Fruit fly (Drosophila melanogaster) whole organism, embryonic: ENCODE results near the gene CG42486.

Source experiments
- Aef1 ChIP-seq: fragments of 200-800 bp; sonication (Bioruptor generic); IDR thresholded peaks from 3 replicates; pipeline ENCODE4 v1.3.6; 2022; ENCODE audit warnings: missing biosample characterization, missing genetic modification characterization
- Blimp-1 ChIP-seq: fragments of 200-800 bp; sonication (Bioruptor generic); optimal IDR thresholded peaks from 3 replicates; lab custom pipeline; 2018; ENCODE audit warnings: missing biosample characterization, missing genetic modification characterization, mild to moderate bottlenecking, moderate library complexity, missing genetic modification reagents
- CG11398 ChIP-seq: fragments of 200-800 bp; sonication (Bioruptor generic); optimal IDR thresholded peaks from 2 replicates; lab custom pipeline; 2016; ENCODE audit warnings: missing biosample characterization, missing genetic modification characterization
- CG11696 ChIP-seq: fragments of 200-800 bp; sonication (Bioruptor generic); IDR thresholded peaks from 2 replicates; pipeline ENCODE4 v1.3.6; 2022; ENCODE audit warnings: missing biosample characterization, missing genetic modification characterization
- CG12155 ChIP-seq: fragments of 200-800 bp; sonication (Bioruptor generic); optimal IDR thresholded peaks from 3 replicates; lab custom pipeline; 2016; ENCODE audit warnings: missing biosample characterization, missing genetic modification characterization
- CG15479 ChIP-seq: fragments of 200-800 bp; sonication (Bioruptor generic); optimal IDR thresholded peaks from 3 replicates; lab custom pipeline; 2019; ENCODE audit warnings: missing biosample characterization, mild to moderate bottlenecking, missing genetic modification characterization, moderate library complexity
- CG1647 ChIP-seq: fragments of 200-800 bp; sonication (Bioruptor generic); optimal IDR thresholded peaks from 3 replicates; lab custom pipeline; 2016; ENCODE audit warnings: missing biosample characterization, missing genetic modification characterization
- CG17612 ChIP-seq: fragments of 200-800 bp; sonication (Bioruptor generic); IDR thresholded peaks from 2 replicates; pipeline ENCODE4 v1.3.6; 2022; ENCODE audit warnings: missing biosample characterization, missing genetic modification characterization
- CG3281 ChIP-seq: fragments of 200-800 bp; sonication (Bioruptor generic); optimal IDR thresholded peaks from 3 replicates; lab custom pipeline; 2017; ENCODE audit warnings: missing biosample characterization, mild to moderate bottlenecking, missing genetic modification characterization
- CG34376 ChIP-seq: fragments of 200-800 bp; sonication (Bioruptor generic); optimal IDR thresholded peaks from 2 replicates; lab custom pipeline; 2018; ENCODE audit warnings: missing biosample characterization, mild to moderate bottlenecking, missing genetic modification characterization
- CG6654 ChIP-seq: fragments of 200-800 bp; sonication (Bioruptor generic); optimal IDR thresholded peaks from 2 replicates; lab custom pipeline; 2017; ENCODE audit warnings: missing biosample characterization, mild to moderate bottlenecking, missing genetic modification characterization
- CG6689 ChIP-seq: fragments of 200-800 bp; sonication (Bioruptor generic); IDR thresholded peaks from 2 replicates; pipeline ENCODE4 v1.3.6; 2022; ENCODE audit warnings: missing biosample characterization, missing genetic modification characterization
- CG7556 ChIP-seq: fragments of 200-800 bp; sonication (Bioruptor generic); optimal IDR thresholded peaks from 2 replicates; lab custom pipeline; 2017; ENCODE audit warnings: missing biosample characterization, mild to moderate bottlenecking, missing genetic modification characterization
- CG7963 ChIP-seq: fragments of 200-800 bp; sonication (Bioruptor generic); IDR thresholded peaks from 3 replicates; pipeline ENCODE4 v1.3.6; 2022; ENCODE audit warnings: missing biosample characterization, missing genetic modification characterization; ENCODE audit not compliant: partially characterized antibody
- CG9215 ChIP-seq: fragments of 200-800 bp; sonication (Bioruptor generic); IDR thresholded peaks from 2 replicates; pipeline ENCODE4 v1.3.6; 2022; ENCODE audit warnings: missing biosample characterization, missing genetic modification characterization
- CrebB ChIP-seq: fragments of 200-800 bp; sonication (Bioruptor generic); optimal IDR thresholded peaks from 3 replicates; lab custom pipeline; 2018; ENCODE audit warnings: missing biosample characterization, mild to moderate bottlenecking, missing genetic modification characterization
- Deaf1 ChIP-seq: fragments of 200-800 bp; optimal IDR thresholded peaks from 3 replicates; lab custom pipeline; 2019; ENCODE audit warnings: missing biosample characterization, mild to moderate bottlenecking, missing genetic modification characterization, moderate library complexity
- H15 ChIP-seq: fragments of 200-800 bp; sonication (Bioruptor generic); IDR thresholded peaks from 3 replicates; pipeline ENCODE4 v1.3.6; 2022; ENCODE audit warnings: missing biosample characterization, missing genetic modification characterization
- H2.0 ChIP-seq: fragments of 200-800 bp; sonication (Bioruptor generic); IDR thresholded peaks from 2 replicates; pipeline ENCODE4 v1.3.6; 2022; ENCODE audit warnings: missing biosample characterization, missing genetic modification characterization
- HLH54F ChIP-seq: fragments of 200-800 bp; sonication (Bioruptor generic); optimal IDR thresholded peaks from 3 replicates; lab custom pipeline; 2016; ENCODE audit warnings: missing biosample characterization, missing genetic modification characterization
- Hmx ChIP-seq: fragments of 200-800 bp; sonication (Bioruptor generic); optimal IDR thresholded peaks from 2 replicates; lab custom pipeline; 2016; ENCODE audit warnings: missing biosample characterization, missing genetic modification characterization
- Hr51 ChIP-seq, 2 experiments: fragments of 200-800 bp; sonication (Bioruptor generic); optimal IDR thresholded peaks; 2 replicates in 1 of 2; 3 replicates in 1 of 2; lab custom pipeline; 2016 to 2018; ENCODE audit warnings: missing biosample characterization in 2 of 2, missing genetic modification characterization in 2 of 2, mild to moderate bottlenecking in 1 of 2, moderate library complexity in 1 of 2
- MBD-R2 ChIP-seq: fragments of 200-800 bp; sonication (Bioruptor generic); IDR thresholded peaks from 2 replicates; pipeline ENCODE4 v1.3.6; 2022; ENCODE audit warnings: missing biosample characterization, missing genetic modification characterization
- Med ChIP-seq: fragments of 200-800 bp; sonication (Bioruptor generic); peaks from one replicate; lab custom pipeline; 2016; ENCODE audit warnings: missing biosample characterization, missing genetic modification characterization, mild to moderate bottlenecking, inconsistent platforms, moderate library complexity
- Myb ChIP-seq: fragments of 200-800 bp; sonication (Bioruptor generic); optimal IDR thresholded peaks from 2 replicates; lab custom pipeline; 2016; ENCODE audit warnings: missing biosample characterization, missing genetic modification characterization
- NK7.1 ChIP-seq: fragments of 200-800 bp; sonication (Bioruptor generic); optimal IDR thresholded peaks from 3 replicates; lab custom pipeline; 2016; ENCODE audit warnings: missing biosample characterization, missing genetic modification characterization
- Stat92E ChIP-seq, 3 experiments: fragments of >200 bp in 2 of 3; fragments of 200-800 bp in 1 of 3; sonication (Bioruptor generic) in 1 of 3; optimal IDR thresholded peaks; 2 replicates each; lab custom pipeline; 2017 to 2019; ENCODE audit warnings: missing biosample characterization in 3 of 3, missing genetic modification characterization in 3 of 3, mild to moderate bottlenecking in 1 of 3, moderate library complexity in 1 of 3
- bigmax ChIP-seq: fragments of 200-800 bp; sonication (Bioruptor generic); optimal IDR thresholded peaks from 2 replicates; lab custom pipeline; 2018; ENCODE audit warnings: missing biosample characterization, mild to moderate bottlenecking, missing genetic modification characterization
- cg ChIP-seq: fragments of 200-800 bp; sonication (Bioruptor generic); optimal IDR thresholded peaks from 3 replicates; lab custom pipeline; 2019; ENCODE audit warnings: missing biosample characterization, mild to moderate bottlenecking, missing genetic modification characterization, moderate library complexity
- crol ChIP-seq: fragments of 200-800 bp; sonication (Bioruptor generic); IDR thresholded peaks from 2 replicates; pipeline ENCODE4 v1.3.6; 2022; ENCODE audit warnings: missing biosample characterization, missing genetic modification characterization
- disco-r ChIP-seq: fragments of 200-800 bp; sonication (Bioruptor generic); optimal IDR thresholded peaks from 2 replicates; lab custom pipeline; 2016; ENCODE audit warnings: missing biosample characterization, missing genetic modification characterization
- ems ChIP-seq: fragments of 200-800 bp; sonication (Bioruptor generic); optimal IDR thresholded peaks from 3 replicates; lab custom pipeline; 2016; ENCODE audit warnings: missing biosample characterization, missing genetic modification characterization
- esg ChIP-seq: fragments of 200-800 bp; sonication (Bioruptor generic); conservative IDR thresholded peaks from 2 replicates; pipeline ENCODE4 v1.3.6; 2022; ENCODE audit warnings: missing biosample characterization, missing genetic modification characterization
- gce ChIP-seq: fragments of 200-800 bp; sonication (Bioruptor generic); IDR thresholded peaks from 3 replicates; pipeline ENCODE4 v1.3.6; 2022; ENCODE audit warnings: missing biosample characterization, missing genetic modification characterization
- ham ChIP-seq: fragments of 200-800 bp; sonication (Bioruptor generic); IDR thresholded peaks from 2 replicates; pipeline ENCODE4 v1.3.6; 2022; ENCODE audit warnings: missing biosample characterization, missing genetic modification characterization
- hth ChIP-seq: fragments of >200 bp; optimal IDR thresholded peaks from 2 replicates; lab custom pipeline; 2017; ENCODE audit warnings: inconsistent platforms
- inv ChIP-seq: fragments of 200-800 bp; sonication (Bioruptor generic); IDR thresholded peaks from 2 replicates; pipeline ENCODE4 v1.3.6; 2022; ENCODE audit warnings: missing biosample characterization, missing genetic modification characterization; ENCODE audit not compliant: partially characterized antibody
- lbe ChIP-seq: fragments of 200-800 bp; sonication (Bioruptor generic); optimal IDR thresholded peaks from 2 replicates; lab custom pipeline; 2016; ENCODE audit warnings: missing biosample characterization, mild to moderate bottlenecking, missing genetic modification characterization
- mam ChIP-seq: fragments of 200-800 bp; sonication (Bioruptor generic); optimal IDR thresholded peaks from 3 replicates; lab custom pipeline; 2016; ENCODE audit warnings: missing biosample characterization, missing genetic modification characterization
- nerfin-2 ChIP-seq: fragments of 200-800 bp; sonication (Bioruptor generic); IDR thresholded peaks from 2 replicates; pipeline ENCODE4 v1.3.6; 2022; ENCODE audit warnings: missing biosample characterization, missing genetic modification characterization; ENCODE audit not compliant: partially characterized antibody
- peb ChIP-seq: fragments of 200-800 bp; sonication (Bioruptor generic); IDR thresholded peaks from 2 replicates; pipeline ENCODE4 v1.3.6; 2022; ENCODE audit warnings: missing biosample characterization, missing genetic modification characterization
- pho ChIP-seq: fragments of 200-800 bp; sonication (Bioruptor generic); optimal IDR thresholded peaks from 2 replicates; lab custom pipeline; 2016; ENCODE audit warnings: missing biosample characterization, missing genetic modification characterization
- pnt ChIP-seq: fragments of 200-800 bp; sonication (Bioruptor generic); optimal IDR thresholded peaks from 3 replicates; lab custom pipeline; 2016; ENCODE audit warnings: missing biosample characterization, missing genetic modification characterization
- pros ChIP-seq: fragments of 200-800 bp; sonication (Bioruptor generic); optimal IDR thresholded peaks from 3 replicates; lab custom pipeline; 2019; ENCODE audit warnings: missing biosample characterization, mild to moderate bottlenecking, missing genetic modification characterization, moderate library complexity
- sc ChIP-seq, 3 experiments: fragments of >200 bp in 2 of 3; fragments of 200-800 bp in 1 of 3; sonication (Bioruptor generic) in 1 of 3; optimal IDR thresholded peaks; 2 replicates in 2 of 3; 3 replicates in 1 of 3; lab custom pipeline; 2017; ENCODE audit warnings: mild to moderate bottlenecking in 1 of 3, missing biosample characterization in 1 of 3, missing genetic modification characterization in 1 of 3, missing genetic modification reagents in 1 of 3
- sqz ChIP-seq: fragments of 200-800 bp; sonication (Bioruptor generic); optimal IDR thresholded peaks from 3 replicates; lab custom pipeline; 2018; ENCODE audit warnings: missing biosample characterization, mild to moderate bottlenecking, missing genetic modification characterization
- ssp ChIP-seq: fragments of 200-800 bp; sonication (Bioruptor generic); IDR thresholded peaks from 2 replicates; pipeline ENCODE4 v1.3.6; 2022; ENCODE audit warnings: missing biosample characterization, missing genetic modification characterization
- usp ChIP-seq: fragments of >200 bp; optimal IDR thresholded peaks from 2 replicates; lab custom pipeline; 2017; ENCODE audit warnings: missing biosample characterization, missing genetic modification characterization
- vvl ChIP-seq: fragments of 200-800 bp; sonication (Bioruptor generic); IDR thresholded peaks from 2 replicates; pipeline ENCODE4 v1.3.6; 2022; ENCODE audit warnings: missing biosample characterization, missing genetic modification characterization
- wdn ChIP-seq: fragments of 200-800 bp; sonication (Bioruptor generic); IDR thresholded peaks from 2 replicates; pipeline ENCODE4 v1.3.6; 2022; ENCODE audit warnings: missing biosample characterization, missing genetic modification characterization
- zfh2 ChIP-seq: fragments of 200-800 bp; sonication (Bioruptor generic); optimal IDR thresholded peaks from 2 replicates; lab custom pipeline; 2016; ENCODE audit warnings: missing biosample characterization, missing genetic modification characterization

CG42486 gene

DNA sequence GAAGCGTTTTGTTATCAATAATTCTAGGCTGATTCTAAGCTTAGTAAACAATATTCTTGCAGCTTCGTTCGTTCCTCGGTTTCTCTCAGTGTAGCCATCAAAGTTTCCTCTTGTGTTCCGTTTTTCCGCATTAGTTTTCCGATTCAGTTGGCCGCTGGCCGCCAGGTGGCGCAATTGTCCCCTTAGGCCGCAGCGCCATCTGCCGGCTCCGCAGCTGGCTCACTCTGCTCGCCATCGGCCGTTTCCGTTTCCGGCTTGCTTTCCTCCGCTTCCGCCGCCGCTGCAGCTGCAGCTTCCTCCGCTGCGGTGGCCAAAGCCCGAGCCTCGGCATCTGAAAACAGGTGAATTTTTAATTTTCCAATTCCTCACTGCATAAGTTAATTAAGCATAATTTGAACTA lies 26.6 kb upstream of the CG42486 start (continued):
- TF ChIP-seq MBD-R2 (GFP tag; lab: Robert Waterston, UW), result peak; percentile 57; the same call in 1 of the 2 replicates
- peak; percentile 87 for TF ChIP-seq H2.0 (GFP tag; lab: Robert Waterston, UW)
- peak; percentile 68 for TF ChIP-seq Myb (GFP tag; lab: Kevin White, UChicago)
- peak; percentile 90 for TF ChIP-seq crol (GFP tag; lab: Robert Waterston, UW)
- peak; percentile 100 for TF ChIP-seq Med (GFP tag; lab: Kevin White, UChicago)
- peak; percentile 95 for TF ChIP-seq vvl
- peak; percentile 55 to 84 for TF ChIP-seq Hr51 (GFP tag; optimal IDR thresholded peaks at IDR 0.05; lab: Kevin White, UChicago)
- peak; percentile 91 for TF ChIP-seq ems (GFP tag; lab: Kevin White, UChicago)
- peak; percentile 84 for TF ChIP-seq Blimp-1
- peak; percentile 82 for TF ChIP-seq CG7556 (GFP tag; lab: Kevin White, UChicago)
- peak; percentile 89 for TF ChIP-seq CrebB (tag; lab: Kevin White, UChicago)
- peak; percentile 85 for TF ChIP-seq CG1647
- TF ChIP-seq NK7.1 (GFP tag; lab: Kevin White, UChicago), result peak; percentile 94
- peak; percentile 77 for TF ChIP-seq pnt
- no peak for TF ChIP-seq cg
- 0 out of 2 replicates have a peak, but pooled peaks have one; percentile 19 for TF ChIP-seq inv (GFP tag; lab: Robert Waterston, UW)
- TF ChIP-seq CG9215 (GFP tag; lab: Robert Waterston, UW), result peak; percentile 56
- no peak for TF ChIP-seq Stat92E (GFP tag; optimal IDR thresholded peaks at IDR 0.05; lab: Kevin White, UChicago)
- TF ChIP-seq CG3281 (GFP tag; lab: Kevin White, UChicago), result peak; percentile 95
- peak; percentile 58; the same call in 1 of the 2 replicates for TF ChIP-seq ham (GFP tag; lab: Robert Waterston, UW)
- TF ChIP-seq hth, result no peak
- no peak for TF ChIP-seq nerfin-2 (GFP tag; lab: Robert Waterston, UW)
- TF ChIP-seq sqz (GFP tag; lab: Kevin White, UChicago), result peak; percentile 96
- peak; percentile 68 for TF ChIP-seq ssp (GFP tag; lab: Robert Waterston, UW)
- peak; percentile 23 for TF ChIP-seq pros (GFP tag; lab: Kevin White, UChicago)
- peak; percentile 74 for TF ChIP-seq CG15479
- TF ChIP-seq esg (GFP tag; lab: Robert Waterston, UW), result peak; percentile 42
- peak; percentile 69 for TF ChIP-seq pho
- peak; percentile 94 for TF ChIP-seq H15 (GFP tag; lab: Robert Waterston, UW)
- peak; percentile 79 for TF ChIP-seq mam (GFP tag; lab: Kevin White, UChicago)
- TF ChIP-seq CG12155 (GFP tag; lab: Kevin White, UChicago), result peak; percentile 78
- peak; percentile 74 for TF ChIP-seq peb (GFP tag; lab: Robert Waterston, UW)
- TF ChIP-seq CG11398 (GFP tag; lab: Kevin White, UChicago), result peak; percentile 94
- no peak for TF ChIP-seq usp (GFP tag; lab: Kevin White, UChicago)
- peak; percentile 96 for TF ChIP-seq gce (GFP tag; lab: Robert Waterston, UW)
- peak; percentile 44; the same call in 1 of the 3 replicates for TF ChIP-seq CG7963 (GFP tag; lab: Robert Waterston, UW)
- no peak for TF ChIP-seq zfh2
- TF ChIP-seq CG6654 (GFP tag; lab: Kevin White, UChicago), result peak; percentile 92
- TF ChIP-seq CG17612 (GFP tag; lab: Robert Waterston, UW), result peak; percentile 77
- TF ChIP-seq CG6689 (GFP tag; lab: Robert Waterston, UW), result peak; percentile 88
- TF ChIP-seq Aef1 (GFP tag; lab: Robert Waterston, UW), result peak; percentile 78
- no peak for TF ChIP-seq sc (optimal IDR thresholded peaks at IDR 0.05; lab: Kevin White, UChicago)
- TF ChIP-seq sc (GFP tag; optimal IDR thresholded peaks at IDR 0.05; lab: Kevin White, UChicago), result peak; percentile 97
- peak; percentile 60 for TF ChIP-seq Deaf1 (tag; lab: Kevin White, UChicago)
- TF ChIP-seq disco-r (GFP tag; lab: Kevin White, UChicago), result peak; percentile 94
- TF ChIP-seq CG34376 (GFP tag; lab: Kevin White, UChicago), result peak; percentile 98
- peak; percentile 76 for TF ChIP-seq HLH54F (GFP tag; lab: Kevin White, UChicago)
- peak; percentile 85 for TF ChIP-seq CG11696
- peak; percentile 83 for TF ChIP-seq bigmax (GFP tag; lab: Kevin White, UChicago)
- no peak for TF ChIP-seq lbe
- TF ChIP-seq Hmx (GFP tag; lab: Kevin White, UChicago), result no peak
- peak; percentile 68 for TF ChIP-seq wdn (GFP tag; lab: Robert Waterston, UW)
